Worm (Caenorhabditis elegans) whole organism, L3 larva: Measurements from ENCODE around the gene rgs-5.

Experiments
- R02D3.7 ChIP-seq: fragments of 150-350 bp; optimal IDR thresholded peaks from 2 replicates; lab custom pipeline; 2014; ENCODE audit warnings: missing biosample characterization, missing genetic modification characterization
- ZK546.5 ChIP-seq: sonication (generic microtip); optimal IDR thresholded peaks from 2 replicates; lab custom pipeline; 2017; ENCODE audit warnings: missing biosample characterization, missing genetic modification characterization
- aly-2 ChIP-seq: fragments of 150-350 bp; optimal IDR thresholded peaks from 2 replicates; lab custom pipeline; 2014; ENCODE audit warnings: missing biosample characterization, missing genetic modification characterization
- ama-1 ChIP-seq: fragments of 150-350 bp; optimal IDR thresholded peaks from 2 replicates; lab custom pipeline; 2018
- ceh-16 ChIP-seq: sonication (generic microtip); optimal IDR thresholded peaks from 2 replicates; lab custom pipeline; 2017; ENCODE audit warnings: missing biosample characterization, missing genetic modification characterization
- ceh-28 ChIP-seq: fragments of 150-350 bp; optimal IDR thresholded peaks from 2 replicates; lab custom pipeline; 2014; ENCODE audit warnings: missing biosample characterization, missing genetic modification reagents, missing genetic modification characterization
- ceh-82 ChIP-seq: fragments of 150-350 bp; optimal IDR thresholded peaks from 2 replicates; lab custom pipeline; 2014; ENCODE audit warnings: missing biosample characterization, missing genetic modification characterization
- ceh-9 ChIP-seq: sonication (generic microtip); optimal IDR thresholded peaks from 2 replicates; lab custom pipeline; 2018; ENCODE audit warnings: missing biosample characterization, missing genetic modification characterization
- egl-27 ChIP-seq: sonication (generic microtip); optimal IDR thresholded peaks from 4 replicates; lab custom pipeline; 2017; ENCODE audit warnings: missing biosample characterization, missing genetic modification reagents, missing genetic modification characterization
- egl-5 ChIP-seq: fragments of 150-350 bp; optimal IDR thresholded peaks from 2 replicates; lab custom pipeline; 2017; ENCODE audit warnings: missing biosample characterization, missing genetic modification reagents, missing genetic modification characterization, inconsistent platforms
- elt-1 ChIP-seq: fragments of 150-350 bp; optimal IDR thresholded peaks from 2 replicates; lab custom pipeline; 2014; ENCODE audit warnings: missing biosample characterization, missing genetic modification characterization
- elt-2 ChIP-seq: sonication (generic microtip); optimal IDR thresholded peaks from 2 replicates; lab custom pipeline; 2016; ENCODE audit warnings: missing genetic modification reagents, mild to moderate bottlenecking, missing genetic modification characterization, missing compliant biosample characterization
- eor-1 ChIP-seq, 2 experiments: fragments of 150-350 bp; optimal IDR thresholded peaks; 2 replicates each; lab custom pipeline; 2014 to 2018; ENCODE audit warnings: missing biosample characterization in 2 of 2, missing genetic modification characterization in 2 of 2
- fkh-2 ChIP-seq: fragments of 150-350 bp; optimal IDR thresholded peaks from 2 replicates; lab custom pipeline; 2014; ENCODE audit warnings: missing biosample characterization, missing genetic modification reagents, missing genetic modification characterization
- fos-1 ChIP-seq: fragments of 150-350 bp; optimal IDR thresholded peaks from 2 replicates; lab custom pipeline; 2014; ENCODE audit warnings: missing biosample characterization, missing genetic modification characterization
- hmg-11 ChIP-seq: sonication (generic microtip); optimal IDR thresholded peaks from 2 replicates; lab custom pipeline; 2016; ENCODE audit warnings: missing genetic modification characterization, missing compliant biosample characterization
- jun-1 ChIP-seq: fragments of 150-350 bp; optimal IDR thresholded peaks from 2 replicates; lab custom pipeline; 2014; ENCODE audit warnings: missing biosample characterization, missing genetic modification reagents, missing genetic modification characterization
- lin-15B ChIP-seq: fragments of 150-350 bp; optimal IDR thresholded peaks from 2 replicates; lab custom pipeline; 2014; ENCODE audit warnings: missing biosample characterization, missing genetic modification characterization
- lsy-12 ChIP-seq: sonication (generic microtip); optimal IDR thresholded peaks from 2 replicates; lab custom pipeline; 2016; ENCODE audit warnings: mild to moderate bottlenecking, missing genetic modification characterization, missing compliant biosample characterization
- mml-1 ChIP-seq: fragments of 150-350 bp; sonication (generic microtip); optimal IDR thresholded peaks from 3 replicates; lab custom pipeline; 2014; ENCODE audit warnings: missing biosample characterization, missing genetic modification characterization
- nfya-1 ChIP-seq: sonication (generic microtip); optimal IDR thresholded peaks from 2 replicates; lab custom pipeline; 2017; ENCODE audit warnings: missing genetic modification characterization, mild to moderate bottlenecking, missing compliant biosample characterization, antibody characterized with exemption, moderate library complexity; ENCODE audit not compliant: insufficient read depth
- nhr-11 ChIP-seq: fragments of 150-350 bp; optimal IDR thresholded peaks from 2 replicates; lab custom pipeline; 2014; ENCODE audit warnings: missing biosample characterization, missing genetic modification characterization
- nhr-12 ChIP-seq: fragments of 150-350 bp; optimal IDR thresholded peaks from 2 replicates; lab custom pipeline; 2014; ENCODE audit warnings: missing biosample characterization, missing genetic modification characterization
- nhr-23 ChIP-seq: fragments of 150-350 bp; optimal IDR thresholded peaks from 2 replicates; lab custom pipeline; 2014; ENCODE audit warnings: missing biosample characterization, missing genetic modification reagents, missing genetic modification characterization
- nhr-237 ChIP-seq: fragments of 150-350 bp; optimal IDR thresholded peaks from 2 replicates; lab custom pipeline; 2014; ENCODE audit warnings: missing biosample characterization, missing genetic modification characterization
- nhr-25 ChIP-seq: sonication (generic microtip); optimal IDR thresholded peaks from 2 replicates; lab custom pipeline; 2017; ENCODE audit warnings: missing biosample characterization, missing genetic modification characterization
- nhr-43 ChIP-seq: sonication (generic microtip); optimal IDR thresholded peaks from 2 replicates; lab custom pipeline; 2016; ENCODE audit warnings: mild to moderate bottlenecking, missing genetic modification characterization, missing compliant biosample characterization; ENCODE audit not compliant: poor library complexity, severe bottlenecking
- nhr-67 ChIP-seq: fragments of 150-350 bp; optimal IDR thresholded peaks from 2 replicates; lab custom pipeline; 2014; ENCODE audit warnings: missing biosample characterization, missing genetic modification characterization
- nhr-76 ChIP-seq: fragments of 150-350 bp; sonication (generic microtip); optimal IDR thresholded peaks from 5 replicates; lab custom pipeline; 2014; ENCODE audit warnings: missing biosample characterization, missing genetic modification characterization
- nhr-77 ChIP-seq: fragments of 150-350 bp; optimal IDR thresholded peaks from 2 replicates; lab custom pipeline; 2014; ENCODE audit warnings: missing biosample characterization, missing genetic modification characterization
- pha-4 ChIP-seq: fragments of 150-350 bp; optimal IDR thresholded peaks from 2 replicates; lab custom pipeline; 2014; ENCODE audit warnings: missing biosample characterization, missing genetic modification reagents, missing genetic modification characterization
- pqm-1 ChIP-seq: fragments of 150-350 bp; optimal IDR thresholded peaks from 2 replicates; lab custom pipeline; 2017; ENCODE audit warnings: missing biosample characterization, missing genetic modification characterization, inconsistent platforms
- skn-1 ChIP-seq: fragments of 150-350 bp; optimal IDR thresholded peaks from 2 replicates; lab custom pipeline; 2014; ENCODE audit warnings: missing biosample characterization, missing genetic modification characterization
- snpc-4 ChIP-seq: fragments of 150-350 bp; optimal IDR thresholded peaks from 2 replicates; lab custom pipeline; 2014; ENCODE audit warnings: missing biosample characterization, missing genetic modification characterization
- tbx-2 ChIP-seq: sonication (generic microtip); optimal IDR thresholded peaks from 2 replicates; lab custom pipeline; 2016; ENCODE audit warnings: mild to moderate bottlenecking, missing genetic modification characterization, missing compliant biosample characterization
- unc-39 ChIP-seq: sonication (generic microtip); optimal IDR thresholded peaks from 4 replicates; lab custom pipeline; 2017; ENCODE audit warnings: missing biosample characterization, missing genetic modification characterization
- zag-1 ChIP-seq: fragments of 150-350 bp; optimal IDR thresholded peaks from 2 replicates; lab custom pipeline; 2014; ENCODE audit warnings: missing biosample characterization, missing genetic modification characterization
- ztf-11 ChIP-seq: fragments of 150-350 bp; optimal IDR thresholded peaks from 2 replicates; lab custom pipeline; 2014; ENCODE audit warnings: missing biosample characterization, missing genetic modification characterization
- ztf-4 ChIP-seq: fragments of 150-350 bp; optimal IDR thresholded peaks from 2 replicates; lab custom pipeline; 2014; ENCODE audit warnings: missing biosample characterization, missing genetic modification characterization

Gene rgs-5

DNA sequence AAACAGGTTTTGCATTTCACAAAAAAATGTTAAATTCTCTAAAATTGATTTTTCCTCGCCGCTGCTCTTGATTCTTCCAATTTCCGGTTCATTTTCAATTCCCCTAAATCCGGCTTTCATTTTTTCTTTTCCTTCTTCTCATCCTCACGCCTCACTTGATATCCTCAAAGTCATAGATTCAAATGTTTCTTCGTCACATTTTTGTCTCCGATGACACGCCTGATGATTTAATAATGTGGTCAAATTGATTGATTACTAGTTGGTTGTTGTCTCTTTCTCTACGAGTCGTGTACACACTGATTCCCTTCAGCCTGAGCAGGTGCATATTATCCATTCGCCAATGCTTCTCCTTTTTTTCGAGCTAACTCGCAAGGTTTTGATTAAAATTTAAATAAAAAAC is 23.1 kb downstream of the rgs-5 start:
- no peak for TF ChIP-seq nhr-67 (tag; lab: Kevin White, UChicago)

DNA sequence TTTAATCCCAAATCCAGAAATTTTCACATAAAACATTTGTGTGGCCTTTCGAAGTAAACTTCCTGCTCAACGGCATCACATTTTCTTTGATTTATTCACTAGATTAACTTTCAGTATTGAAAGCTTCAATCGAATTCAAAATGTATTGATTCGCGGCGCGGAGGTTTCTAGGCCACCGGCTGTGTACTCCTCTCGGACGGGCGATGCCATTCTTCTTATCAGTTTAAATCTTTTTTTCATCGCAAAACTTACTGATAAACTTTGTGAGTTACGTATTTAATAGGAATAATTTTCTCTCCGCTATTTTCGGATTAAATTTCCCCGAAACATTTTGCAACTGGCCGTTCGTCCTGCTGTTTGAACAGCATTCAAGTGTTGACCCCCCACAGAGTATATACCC is 23.5 kb downstream of the rgs-5 start:
- TF ChIP-seq lsy-12 (tag; lab: Kevin White, UChicago) (peak; percentile 83), nhr-43 (tag; lab: Kevin White, UChicago) (peak; percentile 90), snpc-4 (peak; percentile 85), elt-1 (tag; lab: Kevin White, UChicago) (peak; percentile 50), pqm-1 (tag; lab: Kevin White, UChicago) (peak; percentile 87), elt-2 (tag; lab: Kevin White, UChicago) (peak; percentile 91), nhr-23 (peak; percentile 74), skn-1 (tag; lab: Kevin White, UChicago) (no peak), R02D3.7 (tag; lab: Kevin White, UChicago) (peak; percentile 42), nhr-67 (tag; lab: Kevin White, UChicago) (no peak), pha-4 (tag; lab: Kevin White, UChicago) (peak; percentile 54), hmg-11 (tag; lab: Kevin White, UChicago) (peak; percentile 41), zag-1 (tag; lab: Kevin White, UChicago) (no peak), ztf-4 (no peak), nhr-25 (tag; lab: Kevin White, UChicago) (peak; percentile 24), jun-1 (tag; lab: Kevin White, UChicago) (peak; percentile 22), lin-15B (tag; lab: Kevin White, UChicago) (peak; percentile 52), tbx-2 (tag; lab: Kevin White, UChicago) (no peak), mml-1 (no peak), ceh-28 (peak; percentile 79), ZK546.5 (tag; lab: Kevin White, UChicago) (no peak)
- TF ChIP-seq, all 47 proteins: peak for 14

DNA sequence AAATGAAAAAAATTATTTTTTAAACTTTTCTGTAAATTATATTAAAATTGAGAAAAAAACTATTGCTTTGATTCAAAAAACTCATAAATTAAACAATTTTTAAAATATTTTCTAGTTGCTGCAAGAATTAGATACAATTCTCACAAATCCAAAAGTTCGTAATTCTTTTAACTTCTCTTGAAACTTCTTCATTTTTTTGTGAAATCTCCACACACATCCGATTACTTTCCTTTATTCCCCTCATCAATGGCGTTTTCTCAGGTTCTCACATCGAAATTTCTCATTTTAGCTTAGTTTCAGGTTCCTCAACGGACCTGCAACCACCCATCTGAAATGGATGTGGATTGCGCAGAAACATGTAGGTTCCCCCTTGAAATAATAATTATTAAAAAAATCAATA is 24.2 kb downstream of the rgs-5 start, which contains the start of gene wrm-1:
wrm-1 (plus strand) TSS at position 301 of the 400 bp plus-strand sequence.
- no peak for TF ChIP-seq fos-1 (tag; lab: Kevin White, UChicago)
- no peak for TF ChIP-seq nhr-237 (tag; lab: Kevin White, UChicago)
- TF ChIP-seq zag-1 (tag; lab: Kevin White, UChicago) = no peak
- TF ChIP-seq nhr-76 (tag; lab: Kevin White, UChicago) = no peak
- no peak for TF ChIP-seq ceh-16
- TF ChIP-seq lin-15B (tag; lab: Kevin White, UChicago) = no peak
- TF ChIP-seq egl-5 (tag; lab: Kevin White, UChicago) = no peak
- no peak for TF ChIP-seq fkh-2
- TF ChIP-seq ztf-11 (tag; lab: Kevin White, UChicago) = no peak
- no peak for TF ChIP-seq nhr-77
- no peak for TF ChIP-seq egl-27 (tag; lab: Kevin White, UChicago)
- no peak for TF ChIP-seq skn-1 (tag; lab: Kevin White, UChicago)
- no peak for TF ChIP-seq ama-1 (lab: Kevin White, UChicago)
- TF ChIP-seq nhr-11 (tag; lab: Kevin White, UChicago) = no peak
- no peak for TF ChIP-seq eor-1 (tag; optimal IDR thresholded peaks at IDR 0.05; lab: Kevin White, UChicago)
- no peak for TF ChIP-seq elt-2 (tag; lab: Kevin White, UChicago)
- no peak for TF ChIP-seq ceh-82
- TF ChIP-seq unc-39 (tag; lab: Kevin White, UChicago) = no peak
- TF ChIP-seq jun-1 (tag; lab: Kevin White, UChicago) = no peak

DNA sequence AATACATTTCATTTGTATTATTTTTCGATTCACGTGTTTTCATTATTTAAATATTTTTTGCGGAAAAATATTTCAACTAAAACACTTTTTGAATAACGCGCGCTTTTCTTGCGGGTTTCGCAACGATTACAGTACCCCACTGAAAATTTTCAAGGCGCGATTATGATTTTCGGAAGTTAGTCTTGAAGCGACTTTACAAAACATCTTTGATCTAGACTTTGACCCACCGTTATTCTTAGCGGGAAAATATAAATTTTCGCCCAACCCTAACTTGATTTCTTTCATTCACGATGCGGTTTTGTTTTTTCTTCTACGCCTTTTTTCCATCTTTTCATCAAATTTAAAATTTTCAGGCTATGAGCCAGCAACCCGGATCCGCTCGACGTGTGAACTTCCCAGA is 29.5 kb downstream of the rgs-5 start, which contains the start of gene egg-1:
egg-1 (plus strand) TSS at position 354 of the 400 bp plus-strand sequence.
- TF ChIP-seq pha-4 (tag; lab: Kevin White, UChicago) (no peak), ztf-4 (no peak), lsy-12 (tag; lab: Kevin White, UChicago) (no peak), elt-1 (tag; lab: Kevin White, UChicago) (no peak), nhr-12 (tag; lab: Kevin White, UChicago) (no peak), nhr-77 (no peak), nfya-1 (tag; lab: Kevin White, UChicago) (no peak), elt-2 (tag; lab: Kevin White, UChicago) (no peak), nhr-67 (tag; lab: Kevin White, UChicago) (no peak), ama-1 (lab: Kevin White, UChicago) (no peak), nhr-76 (tag; lab: Kevin White, UChicago) (no peak), tbx-2 (tag; lab: Kevin White, UChicago) (no peak), nhr-43 (tag; lab: Kevin White, UChicago) (no peak), jun-1 (tag; lab: Kevin White, UChicago) (no peak), aly-2 (tag; lab: Kevin White, UChicago) (no peak), ceh-9 (tag; lab: Kevin White, UChicago) (no peak)
